Worm (Caenorhabditis elegans) whole organism, late embryonic: ENCODE data around the gene swsn-4.

ENCODE experiments used
- C08G9.2 ChIP-seq: sonication (generic microtip); optimal IDR thresholded peaks from 2 replicates; lab custom pipeline; 2016; ENCODE audit warnings: mild to moderate bottlenecking, missing genetic modification characterization, moderate library complexity, missing compliant biosample characterization
- ama-1 ChIP-seq: fragments of 150-350 bp; optimal IDR thresholded peaks from 2 replicates; lab custom pipeline; 2014
- dmd-4 ChIP-seq: sonication (generic microtip); optimal IDR thresholded peaks from 2 replicates; lab custom pipeline; 2016; ENCODE audit warnings: borderline replicate concordance, missing genetic modification characterization, missing compliant biosample characterization
- ets-4 ChIP-seq: sonication (generic microtip); optimal IDR thresholded peaks from 2 replicates; lab custom pipeline; 2016; ENCODE audit warnings: missing genetic modification characterization, missing compliant biosample characterization
- hlh-15 ChIP-seq: sonication (generic microtip); optimal IDR thresholded peaks from 2 replicates; lab custom pipeline; 2016; ENCODE audit warnings: missing genetic modification characterization, missing compliant biosample characterization
- pat-9 ChIP-seq: fragments of 200-800 bp; sonication (Bioruptor generic); optimal IDR thresholded peaks from 2 replicates; lab custom pipeline; 2018; ENCODE audit warnings: mild to moderate bottlenecking, missing genetic modification characterization, moderate library complexity, missing compliant biosample characterization
- sox-4 ChIP-seq: sonication (generic microtip); optimal IDR thresholded peaks from 2 replicates; lab custom pipeline; 2017; ENCODE audit warnings: mild to moderate bottlenecking, missing genetic modification characterization, inconsistent platforms, missing compliant biosample characterization
- syd-9 ChIP-seq: sonication (generic microtip); optimal IDR thresholded peaks from 2 replicates; lab custom pipeline; 2016; ENCODE audit warnings: mild to moderate bottlenecking, missing genetic modification characterization, moderate library complexity, missing compliant biosample characterization
- unc-42 ChIP-seq: sonication (generic microtip); optimal IDR thresholded peaks from 2 replicates; lab custom pipeline; 2016; ENCODE audit warnings: missing genotype, missing genetic modification characterization, missing compliant biosample characterization

DNA sequence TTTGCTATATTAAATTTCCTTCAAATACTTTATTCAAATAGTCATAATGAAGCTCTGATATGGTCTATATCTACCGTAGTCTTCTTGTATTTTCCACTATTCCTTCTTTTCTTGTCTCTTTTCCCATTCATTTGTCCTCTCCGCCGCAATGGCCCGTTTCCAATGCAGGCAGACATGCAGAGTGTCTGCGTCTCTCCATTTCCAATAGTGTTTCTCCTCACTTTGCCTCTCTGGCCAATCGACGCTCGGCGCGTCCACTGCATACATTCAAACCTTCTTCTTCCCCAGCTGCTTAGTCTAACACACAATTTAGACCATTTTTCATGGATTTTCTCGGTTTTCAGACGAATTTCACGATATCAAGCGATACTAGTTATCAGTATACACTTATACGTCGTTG is 624 bp upstream of the swsn-4 start:
- TF ChIP-seq pat-9 (tag; lab: Kevin White, UChicago), result no peak
- no peak for TF ChIP-seq ama-1 (lab: Kevin White, UChicago)
- no peak for TF ChIP-seq C08G9.2 (tag; lab: Kevin White, UChicago)
- TF ChIP-seq ets-4 (tag; lab: Kevin White, UChicago), result no peak
- TF ChIP-seq dmd-4 (tag; lab: Kevin White, UChicago), result no peak
- TF ChIP-seq syd-9 (tag; lab: Kevin White, UChicago), result no peak
- TF ChIP-seq hlh-15 (tag; lab: Kevin White, UChicago), result no peak
- TF ChIP-seq sox-4 (tag; lab: Kevin White, UChicago), result no peak
- no peak for TF ChIP-seq unc-42
